Worm (Caenorhabditis elegans) whole organism, mixed stage, embryonic: Measurements from ENCODE around the gene C43C3.4.
"Not testable (repeated sequence)": the region's sequence is repeated elsewhere in the genome, so short reads cannot be mapped to it uniquely, and the experiment has no call there.

Source experiments
- elt-1 ChIP-seq: sonication (generic microtip); optimal IDR thresholded peaks from 2 replicates; lab custom pipeline; 2017; ENCODE audit warnings: missing genetic modification characterization, mild to moderate bottlenecking, missing compliant biosample characterization, antibody characterized with exemption, moderate library complexity, borderline replicate concordance; ENCODE audit not compliant: insufficient read depth
- elt-3 ChIP-seq: fragments of 150-350 bp; optimal IDR thresholded peaks from 2 replicates; lab custom pipeline; 2014; ENCODE audit warnings: missing biosample characterization, missing genetic modification characterization
- nhr-237 ChIP-seq: fragments of 150-350 bp; optimal IDR thresholded peaks from 2 replicates; lab custom pipeline; 2014; ENCODE audit warnings: missing biosample characterization, missing genetic modification characterization
- nhr-76 ChIP-seq: sonication (generic microtip); optimal IDR thresholded peaks from 2 replicates; lab custom pipeline; 2017; ENCODE audit warnings: missing biosample characterization, missing genetic modification characterization
- ztf-11 ChIP-seq: fragments of 150-350 bp; optimal IDR thresholded peaks from 2 replicates; lab custom pipeline; 2014; ENCODE audit warnings: missing biosample characterization, missing genetic modification characterization

DNA sequence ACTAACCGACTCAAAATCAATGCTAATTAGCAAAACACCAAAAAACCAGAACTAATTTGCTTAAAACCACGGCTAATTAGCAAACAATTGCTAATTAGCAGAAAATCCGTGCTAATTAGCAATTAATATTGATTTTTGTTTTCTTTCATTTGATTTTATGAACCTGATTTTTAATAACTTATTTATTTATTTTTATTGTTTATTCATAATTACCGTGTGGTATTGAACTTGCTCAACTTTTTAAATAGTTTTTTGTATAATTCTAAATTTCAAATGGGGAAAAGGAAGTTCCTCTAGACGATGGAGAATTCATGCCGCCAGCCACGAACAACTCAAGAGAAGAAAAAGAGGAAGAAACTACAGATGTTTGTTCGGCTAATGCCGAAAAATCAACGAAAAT is 48.9 kb downstream of the C43C3.4 start, which contains the start of gene F34H10.1:
- TF ChIP-seq nhr-76; elt-1 (tag; lab: Kevin White, UChicago); elt-3 (tag; lab: Kevin White, UChicago); ztf-11 (tag; lab: Kevin White, UChicago); nhr-237: not testable (repeated sequence)
